Worm (Caenorhabditis elegans) whole organism, L4/young adult: ENCODE measurements around the gene F42A9.17.

Experiments
- dao-5 ChIP-seq: sonication (generic microtip); optimal IDR thresholded peaks from 2 replicates; lab custom pipeline; 2016; ENCODE audit warnings: missing genotype, missing genetic modification characterization, moderate library complexity, missing compliant biosample characterization
- him-1 ChIP-seq: sonication (generic microtip); optimal IDR thresholded peaks from 2 replicates; lab custom pipeline; 2016; ENCODE audit warnings: missing genotype, missing genetic modification reagents, missing genetic modification characterization, missing compliant biosample characterization

DNA sequence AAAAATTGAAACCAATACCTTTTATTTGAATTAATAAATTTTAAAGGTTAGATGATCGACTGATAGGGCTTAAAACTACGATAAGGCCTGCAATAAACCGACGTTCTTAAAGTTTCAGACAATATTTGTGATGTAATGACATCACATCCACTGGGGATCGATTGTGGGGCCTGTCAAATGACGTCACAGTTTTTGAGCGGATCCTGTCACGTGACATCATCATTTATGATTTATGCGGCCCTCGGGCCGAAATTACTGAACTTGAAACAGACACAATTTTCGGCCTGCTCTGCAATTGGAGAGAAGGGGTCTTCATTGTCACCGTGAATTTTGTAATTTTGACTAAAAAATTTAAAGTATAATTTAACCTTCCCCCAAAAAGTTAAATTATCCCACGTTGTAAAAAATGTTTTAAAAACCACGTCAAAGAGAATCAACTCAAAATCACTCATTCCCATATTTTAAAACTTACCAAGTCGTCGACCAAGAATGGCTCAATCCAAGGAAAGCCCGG is 42.4 kb upstream of the F42A9.17 start, which contains the start of gene C49C8.1:
- no peak for TF ChIP-seq dao-5 (tag; lab: Kevin White, UChicago)
- TF ChIP-seq him-1 (tag; lab: Kevin White, UChicago) = no peak
